Worm (Caenorhabditis elegans): ENCODE data around the gene uda-1.
A peak's percentile ranks its signal among the peaks of the same experiment; 100 is the strongest.

Gene uda-1

ce11 chrV:10039837-10040236 is 35.3 kb downstream of the uda-1 start:
- TF ChIP-seq sem-2 (GFP tag; optimal IDR thresholded peaks at IDR 0.05) (no peak), unc-39 (tag; optimal IDR thresholded peaks at IDR 0.05) (no peak), mls-2 (tag; optimal IDR thresholded peaks at IDR 0.05) (peak; percentile 63), unc-62 (GFP tag; optimal IDR thresholded peaks at IDR 0.05) (peak; percentile 49), nhr-237 (tag; optimal IDR thresholded peaks at IDR 0.05) (peak; percentile 15), drap-1 (GFP tag; optimal IDR thresholded peaks at IDR 0.05) (peak; percentile 18), lin-32 (GFP tag; optimal IDR thresholded peaks at IDR 0.05) (no peak), ceh-39 (tag; optimal IDR thresholded peaks at IDR 0.05) (peak; percentile 29), cnd-1 (tag; optimal IDR thresholded peaks at IDR 0.05) (peak; percentile 11), nhr-2 (tag; optimal IDR thresholded peaks at IDR 0.05) (peak; percentile 67), elt-3 (tag; optimal IDR thresholded peaks at IDR 0.05) (no peak), M03D4.4 (tag; optimal IDR thresholded peaks at IDR 0.05) (peak; percentile 10), bed-3 (GFP tag; optimal IDR thresholded peaks at IDR 0.05) (peak; percentile 20), mab-5 (tag; optimal IDR thresholded peaks at IDR 0.05) (no peak), flh-1 (GFP tag; optimal IDR thresholded peaks at IDR 0.05) (no peak), sptf-1 (tag; optimal IDR thresholded peaks at IDR 0.05) (peak; percentile 68), unc-120 (tag; optimal IDR thresholded peaks at IDR 0.05; ENCODE audit: poor library complexity, severe bottlenecking) (peak; percentile 78), lsy-2 (tag; optimal IDR thresholded peaks at IDR 0.05) (peak; percentile 74), ham-2 (GFP tag; optimal IDR thresholded peaks at IDR 0.05) (peak; percentile 41), mep-1 (tag; optimal IDR thresholded peaks at IDR 0.05) (peak; percentile 50), pha-4 (tag; optimal IDR thresholded peaks at IDR 0.05) (peak; percentile 22), hlh-1 (tag; optimal IDR thresholded peaks at IDR 0.05) (peak; percentile 60), nhr-12 (tag; optimal IDR thresholded peaks at IDR 0.05) (no peak), lin-13 (tag; optimal IDR thresholded peaks at IDR 0.05) (peak; percentile 69), ces-1 (GFP tag; optimal IDR thresholded peaks at IDR 0.05) (peak; percentile 58)

ce11 chrV:10041484-10041883 is 36.9 kb downstream of the uda-1 start:
- TF ChIP-seq sptf-1 (tag; optimal IDR thresholded peaks at IDR 0.05) (peak; percentile 63), zip-8 (tag; optimal IDR thresholded peaks at IDR 0.05) (no peak)

- peak; percentile 77 for TF ChIP-seq pha-4 (tag; optimal IDR thresholded peaks at IDR 0.05)
- TF ChIP-seq snpc-4 (tag; optimal IDR thresholded peaks at IDR 0.05) = no peak
- TF ChIP-seq mab-5 (tag; optimal IDR thresholded peaks at IDR 0.05) = no peak
- TF ChIP-seq nhr-28 (tag; optimal IDR thresholded peaks at IDR 0.05) = no peak
- TF ChIP-seq cnd-1 (tag; optimal IDR thresholded peaks at IDR 0.05) = no peak
- TF ChIP-seq mls-2 (tag; optimal IDR thresholded peaks at IDR 0.05) = no peak
- no peak for TF ChIP-seq ceh-83 (GFP tag; optimal IDR thresholded peaks at IDR 0.05)
- no peak for TF ChIP-seq elt-3 (tag; optimal IDR thresholded peaks at IDR 0.05)
- TF ChIP-seq unc-120 (tag; optimal IDR thresholded peaks at IDR 0.05; ENCODE audit: poor library complexity, severe bottlenecking) = no peak
- no peak for TF ChIP-seq bed-3 (GFP tag; optimal IDR thresholded peaks at IDR 0.05)
- no peak for TF ChIP-seq ceh-43 (GFP tag; optimal IDR thresholded peaks at IDR 0.05)
- no peak for TF ChIP-seq unc-39 (tag; optimal IDR thresholded peaks at IDR 0.05)
- no peak for TF ChIP-seq flh-1 (GFP tag; optimal IDR thresholded peaks at IDR 0.05)
- TF ChIP-seq hlh-1 (tag; optimal IDR thresholded peaks at IDR 0.05) = peak; percentile 28
- TF ChIP-seq nhr-12 (tag; optimal IDR thresholded peaks at IDR 0.05) = no peak
- TF ChIP-seq sptf-1 (tag; optimal IDR thresholded peaks at IDR 0.05) = no peak
- TF ChIP-seq lin-32 (GFP tag; optimal IDR thresholded peaks at IDR 0.05) = no peak
- TF ChIP-seq ham-2 (GFP tag; optimal IDR thresholded peaks at IDR 0.05) = no peak
- TF ChIP-seq zip-8 (tag; optimal IDR thresholded peaks at IDR 0.05) = no peak
- TF ChIP-seq tbx-8 (GFP tag; optimal IDR thresholded peaks at IDR 0.05) = no peak
- TF ChIP-seq elt-1 (tag; optimal IDR thresholded peaks at IDR 0.05; ENCODE audit: borderline replicate concordance, insufficient read depth) = no peak
- peak; percentile 0 for TF ChIP-seq nhr-2 (tag; optimal IDR thresholded peaks at IDR 0.05)
- peak; percentile 51 for TF ChIP-seq mep-1 (tag; optimal IDR thresholded peaks at IDR 0.05)
- no peak for TF ChIP-seq ztf-11 (tag; optimal IDR thresholded peaks at IDR 0.05)
- no peak for TF ChIP-seq drap-1 (GFP tag; optimal IDR thresholded peaks at IDR 0.05)
- peak; percentile 45 for TF ChIP-seq lin-13 (tag; optimal IDR thresholded peaks at IDR 0.05)
- TF ChIP-seq lsy-2 (tag; optimal IDR thresholded peaks at IDR 0.05) = peak; percentile 95
- TF ChIP-seq nhr-237 (tag; optimal IDR thresholded peaks at IDR 0.05) = peak; percentile 52
- TF ChIP-seq M03D4.4 (tag; optimal IDR thresholded peaks at IDR 0.05) = no peak
- no peak for TF ChIP-seq sem-2 (GFP tag; optimal IDR thresholded peaks at IDR 0.05)
- TF ChIP-seq blmp-1 (tag; optimal IDR thresholded peaks at IDR 0.05) = no peak
- peak; percentile 3 for TF ChIP-seq ceh-39 (tag; optimal IDR thresholded peaks at IDR 0.05)
- TF ChIP-seq nhr-76 (tag; optimal IDR thresholded peaks at IDR 0.05) = no peak
- peak; percentile 71 for TF ChIP-seq unc-62 (GFP tag; optimal IDR thresholded peaks at IDR 0.05)
- TF ChIP-seq ces-1 (GFP tag; optimal IDR thresholded peaks at IDR 0.05) = peak; percentile 77
Measured at ce11 chrV:10042254-10042653, 37.7 kb downstream of the uda-1 start.

Measured in whole organism, mixed stage, embryonic.